Worm (Caenorhabditis elegans) whole organism, mixed stage, embryonic: ENCODE measurements around the gene sdhd-1.

Source experiments
- M03D4.4 ChIP-seq: sonication (generic microtip); optimal IDR thresholded peaks from 2 replicates; lab custom pipeline; 2017; ENCODE audit warnings: mild to moderate bottlenecking, missing genetic modification characterization, missing compliant biosample characterization
- ceh-43 ChIP-seq: fragments of 200-800 bp; sonication (Bioruptor generic); optimal IDR thresholded peaks from 2 replicates; lab custom pipeline; 2018; ENCODE audit warnings: mild to moderate bottlenecking, missing genetic modification characterization, moderate library complexity, missing compliant biosample characterization
- ceh-83 ChIP-seq: fragments of 200-800 bp; sonication (Bioruptor generic); optimal IDR thresholded peaks from 2 replicates; lab custom pipeline; 2018; ENCODE audit warnings: mild to moderate bottlenecking, missing genetic modification characterization, missing compliant biosample characterization
- ces-1 ChIP-seq: fragments of 150-350 bp; optimal IDR thresholded peaks from 2 replicates; lab custom pipeline; 2014; ENCODE audit warnings: missing biosample characterization, missing genetic modification reagents, missing genetic modification characterization
- cnd-1 ChIP-seq: fragments of 200-800 bp; sonication (Bioruptor generic); optimal IDR thresholded peaks from 2 replicates; lab custom pipeline; 2018; ENCODE audit warnings: mild to moderate bottlenecking, missing genetic modification characterization, missing compliant biosample characterization
- drap-1 ChIP-seq: fragments of 200-800 bp; sonication (Bioruptor generic); optimal IDR thresholded peaks from 3 replicates; lab custom pipeline; 2018; ENCODE audit warnings: mild to moderate bottlenecking, missing genetic modification characterization, missing compliant biosample characterization
- elt-1 ChIP-seq: sonication (generic microtip); optimal IDR thresholded peaks from 2 replicates; lab custom pipeline; 2017; ENCODE audit warnings: missing genetic modification characterization, mild to moderate bottlenecking, missing compliant biosample characterization, antibody characterized with exemption, moderate library complexity, borderline replicate concordance; ENCODE audit not compliant: insufficient read depth
- elt-3 ChIP-seq: fragments of 150-350 bp; optimal IDR thresholded peaks from 2 replicates; lab custom pipeline; 2014; ENCODE audit warnings: missing biosample characterization, missing genetic modification characterization
- flh-1 ChIP-seq: fragments of 200-800 bp; sonication (Bioruptor generic); optimal IDR thresholded peaks from 2 replicates; lab custom pipeline; 2018; ENCODE audit warnings: mild to moderate bottlenecking, missing genetic modification characterization, moderate library complexity, missing compliant biosample characterization
- ham-2 ChIP-seq: fragments of 200-800 bp; sonication (Bioruptor generic); optimal IDR thresholded peaks from 2 replicates; lab custom pipeline; 2018; ENCODE audit warnings: mild to moderate bottlenecking, missing genetic modification characterization, missing compliant biosample characterization
- hlh-1 ChIP-seq: fragments of 150-350 bp; optimal IDR thresholded peaks from 2 replicates; lab custom pipeline; 2014; ENCODE audit warnings: missing biosample characterization, missing genetic modification reagents, missing genetic modification characterization
- lin-32 ChIP-seq: fragments of 200-800 bp; sonication (Bioruptor generic); optimal IDR thresholded peaks from 2 replicates; lab custom pipeline; 2018; ENCODE audit warnings: mild to moderate bottlenecking, missing genetic modification characterization, missing compliant biosample characterization
- lsy-2 ChIP-seq: fragments of 150-350 bp; optimal IDR thresholded peaks from 2 replicates; lab custom pipeline; 2014; ENCODE audit warnings: missing biosample characterization, missing genetic modification characterization
- mab-5 ChIP-seq: fragments of 150-350 bp; optimal IDR thresholded peaks from 2 replicates; lab custom pipeline; 2014; ENCODE audit warnings: missing biosample characterization, missing genetic modification characterization
- mep-1 ChIP-seq: fragments of 150-350 bp; optimal IDR thresholded peaks from 2 replicates; lab custom pipeline; 2017; ENCODE audit warnings: missing biosample characterization, missing genetic modification reagents, missing genetic modification characterization, inconsistent platforms
- mls-2 ChIP-seq: sonication (generic microtip); optimal IDR thresholded peaks from 2 replicates; lab custom pipeline; 2016; ENCODE audit warnings: mild to moderate bottlenecking, missing genetic modification characterization, moderate library complexity, missing compliant biosample characterization
- nhr-12 ChIP-seq: fragments of 150-350 bp; optimal IDR thresholded peaks from 2 replicates; lab custom pipeline; 2014; ENCODE audit warnings: missing biosample characterization, missing genetic modification characterization
- nhr-2 ChIP-seq: fragments of 150-350 bp; optimal IDR thresholded peaks from 2 replicates; lab custom pipeline; 2014; ENCODE audit warnings: missing biosample characterization, missing genetic modification characterization
- nhr-237 ChIP-seq: fragments of 150-350 bp; optimal IDR thresholded peaks from 2 replicates; lab custom pipeline; 2014; ENCODE audit warnings: missing biosample characterization, missing genetic modification characterization
- pha-4 ChIP-seq: fragments of 150-350 bp; optimal IDR thresholded peaks from 2 replicates; lab custom pipeline; 2018; ENCODE audit warnings: missing biosample characterization, missing genetic modification reagents, missing genetic modification characterization
- sem-2 ChIP-seq: fragments of 200-800 bp; sonication (Bioruptor generic); optimal IDR thresholded peaks from 2 replicates; lab custom pipeline; 2018; ENCODE audit warnings: mild to moderate bottlenecking, missing genetic modification characterization, missing compliant biosample characterization
- snpc-4 ChIP-seq: fragments of 150-350 bp; optimal IDR thresholded peaks from 2 replicates; lab custom pipeline; 2014; ENCODE audit warnings: missing biosample characterization, missing genetic modification characterization
- sptf-1 ChIP-seq: sonication (generic microtip); optimal IDR thresholded peaks from 2 replicates; lab custom pipeline; 2017; ENCODE audit warnings: mild to moderate bottlenecking, missing genetic modification characterization, moderate library complexity, missing compliant biosample characterization
- unc-120 ChIP-seq: sonication (generic microtip); optimal IDR thresholded peaks from 2 replicates; lab custom pipeline; 2017; ENCODE audit warnings: missing genetic modification characterization, missing compliant biosample characterization; ENCODE audit not compliant: poor library complexity, severe bottlenecking
- zip-8 ChIP-seq: fragments of 150-350 bp; optimal IDR thresholded peaks from 2 replicates; lab custom pipeline; 2014; ENCODE audit warnings: missing biosample characterization, missing genetic modification characterization

Gene sdhd-1

DNA sequence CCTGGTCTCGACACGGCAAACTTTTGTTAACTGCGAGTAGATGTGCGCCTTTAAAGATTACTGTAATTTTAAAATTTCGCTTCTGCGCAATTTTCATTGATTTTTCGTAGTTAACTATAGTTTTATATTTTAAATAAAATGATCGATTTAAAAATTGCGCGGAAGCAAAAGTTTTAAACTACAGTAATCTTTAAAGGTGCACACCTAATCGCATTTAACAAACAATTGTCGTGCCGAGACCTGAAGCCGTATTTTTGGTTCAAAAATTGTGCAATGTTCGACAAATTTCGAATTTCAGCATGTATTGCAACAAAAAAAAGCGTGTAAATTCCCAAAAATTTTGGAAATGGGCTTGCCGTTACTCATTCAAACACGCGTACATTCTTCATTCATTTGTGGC is 44.7 kb upstream of the sdhd-1 start:
- TF ChIP-seq sptf-1 (tag; lab: Kevin White, UChicago) (no peak), elt-3 (tag; lab: Kevin White, UChicago) (no peak), ces-1 (GFP tag; lab: Kevin White, UChicago) (no peak)

DNA sequence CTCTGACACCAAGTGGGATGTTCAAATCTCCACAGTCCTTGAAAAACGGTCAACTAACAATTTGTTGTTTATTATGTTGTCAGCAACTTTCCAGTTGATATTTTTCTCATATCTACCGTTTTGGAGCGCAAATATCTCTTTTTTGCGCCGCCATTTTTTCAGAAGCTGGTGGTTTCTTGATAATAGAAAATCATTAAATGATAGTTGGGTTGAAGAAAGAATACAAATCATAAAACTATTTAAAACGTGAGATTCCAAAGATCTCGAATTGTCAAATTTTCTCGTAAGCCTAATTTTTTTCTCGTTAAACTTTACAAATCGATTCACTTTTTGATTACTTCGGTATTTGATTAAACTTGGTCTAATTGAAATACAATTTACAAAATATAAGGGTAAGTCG is 42.7 kb upstream of the sdhd-1 start, which contains the start of gene rpl-42:
TSS of gene rpl-42 (plus strand) at position 301 of the 400 bp plus-strand sequence.
- TF ChIP-seq nhr-237 (tag; lab: Kevin White, UChicago) (no peak), sptf-1 (tag; lab: Kevin White, UChicago) (no peak), cnd-1 (tag; lab: Kevin White, UChicago) (no peak), nhr-2 (tag; lab: Kevin White, UChicago) (no peak), sem-2 (GFP tag; lab: Kevin White, UChicago) (no peak), mls-2 (tag; lab: Kevin White, UChicago) (no peak), ces-1 (GFP tag; lab: Kevin White, UChicago) (no peak), ham-2 (GFP tag; lab: Kevin White, UChicago) (no peak), drap-1 (GFP tag; lab: Kevin White, UChicago) (no peak), mab-5 (no peak), mep-1 (tag; lab: Kevin White, UChicago) (no peak), flh-1 (GFP tag; lab: Kevin White, UChicago) (no peak), snpc-4 (tag; lab: Kevin White, UChicago) (no peak), pha-4 (tag; lab: Kevin White, UChicago) (no peak), hlh-1 (tag; lab: Kevin White, UChicago) (no peak), lin-32 (GFP tag; lab: Kevin White, UChicago) (no peak)

DNA sequence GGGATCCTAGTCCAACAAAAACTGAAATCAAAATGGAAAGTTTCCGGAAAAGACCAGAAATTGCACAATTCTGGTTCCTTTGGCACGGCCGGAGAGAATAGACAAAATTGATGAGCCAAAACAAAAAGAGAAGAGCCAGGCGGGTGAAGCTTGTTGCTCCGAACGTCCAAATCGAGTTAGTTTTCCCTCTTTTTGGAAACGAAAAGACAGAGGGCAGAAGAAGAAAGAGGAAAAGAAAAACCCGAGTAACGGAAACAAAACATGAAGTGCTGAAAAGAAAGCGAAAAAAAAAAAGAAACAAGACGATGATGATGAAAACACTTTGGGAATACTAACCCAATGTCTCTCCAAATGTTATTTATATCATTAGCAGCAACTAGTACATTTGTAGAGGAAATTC is 41.9 kb upstream of the sdhd-1 start:
- no peak for TF ChIP-seq hlh-1 (tag; lab: Kevin White, UChicago)
- no peak for TF ChIP-seq M03D4.4 (tag; lab: Kevin White, UChicago)
- no peak for TF ChIP-seq nhr-12 (tag; lab: Kevin White, UChicago)
- peak; percentile 87 for TF ChIP-seq ces-1 (GFP tag; lab: Kevin White, UChicago)
- TF ChIP-seq zip-8, result no peak

ce11 chrII:11089356-11089755 is 39.6 kb upstream of the sdhd-1 start, which contains the start of gene unc-53:
Gene unc-53 (minus strand): TSS chrII:11089456.
- TF ChIP-seq lsy-2 (tag; lab: Kevin White, UChicago), result no peak
- no peak for TF ChIP-seq sptf-1 (tag; lab: Kevin White, UChicago)
- TF ChIP-seq drap-1 (GFP tag; lab: Kevin White, UChicago), result no peak
- TF ChIP-seq ham-2 (GFP tag; lab: Kevin White, UChicago), result no peak

DNA sequence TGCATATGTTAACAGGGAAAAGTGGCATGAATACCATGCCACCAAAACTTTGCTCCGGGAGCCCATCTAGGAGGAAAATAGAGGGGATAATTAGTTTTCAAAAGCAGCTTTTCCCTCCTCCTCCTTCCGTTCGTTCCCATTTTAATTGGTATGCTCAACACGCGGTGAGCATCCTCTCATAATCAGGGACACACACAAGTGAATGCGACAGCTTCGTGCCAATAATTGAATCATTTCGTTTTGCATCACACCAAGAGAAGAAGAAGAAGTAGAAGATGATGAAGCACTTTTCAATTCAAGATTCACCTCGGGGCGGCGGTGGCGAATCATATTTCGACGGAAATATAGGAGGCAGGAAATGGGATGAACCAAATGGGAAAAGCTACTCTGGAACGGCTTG is 38.4 kb upstream of the sdhd-1 start:
- TF ChIP-seq ceh-83 (GFP tag; lab: Kevin White, UChicago) (no peak), ceh-43 (GFP tag; lab: Kevin White, UChicago) (no peak), ces-1 (GFP tag; lab: Kevin White, UChicago) (peak; percentile 97), mls-2 (tag; lab: Kevin White, UChicago) (peak; percentile 30)

DNA sequence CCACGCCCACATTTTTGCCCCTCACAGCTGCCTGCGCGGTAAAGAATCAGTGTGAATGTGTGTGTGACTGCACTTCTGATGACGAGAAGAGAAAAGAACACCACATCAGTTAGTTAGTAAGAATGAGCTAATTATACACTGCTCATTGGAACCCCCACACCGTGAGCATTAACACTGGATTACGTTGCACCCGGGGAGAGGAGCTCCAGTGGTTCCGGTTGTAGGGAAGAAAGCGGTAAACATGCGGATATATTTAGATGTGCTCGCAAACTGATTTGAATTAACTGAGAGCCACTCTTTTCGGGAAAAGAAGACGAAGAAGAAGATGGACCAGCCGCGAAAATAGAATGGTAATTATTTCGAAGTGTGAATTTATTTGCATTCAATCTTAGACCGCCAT is 37.1 kb upstream of the sdhd-1 start:
- TF ChIP-seq sem-2 (GFP tag; lab: Kevin White, UChicago), result no peak
- TF ChIP-seq mep-1 (tag; lab: Kevin White, UChicago), result no peak
- no peak for TF ChIP-seq pha-4 (tag; lab: Kevin White, UChicago)
- TF ChIP-seq ces-1 (GFP tag; lab: Kevin White, UChicago), result peak; percentile 63
- TF ChIP-seq hlh-1 (tag; lab: Kevin White, UChicago), result no peak
- TF ChIP-seq ceh-83 (GFP tag; lab: Kevin White, UChicago), result no peak

- TF ChIP-seq ham-2 (GFP tag; lab: Kevin White, UChicago) (no peak), elt-1 (peak; percentile 82)
- TF ChIP-seq, all 35 proteins: peak for 1
Measured at ce11 chrII:11076550-11076949, 26.8 kb upstream of the sdhd-1 start.

DNA sequence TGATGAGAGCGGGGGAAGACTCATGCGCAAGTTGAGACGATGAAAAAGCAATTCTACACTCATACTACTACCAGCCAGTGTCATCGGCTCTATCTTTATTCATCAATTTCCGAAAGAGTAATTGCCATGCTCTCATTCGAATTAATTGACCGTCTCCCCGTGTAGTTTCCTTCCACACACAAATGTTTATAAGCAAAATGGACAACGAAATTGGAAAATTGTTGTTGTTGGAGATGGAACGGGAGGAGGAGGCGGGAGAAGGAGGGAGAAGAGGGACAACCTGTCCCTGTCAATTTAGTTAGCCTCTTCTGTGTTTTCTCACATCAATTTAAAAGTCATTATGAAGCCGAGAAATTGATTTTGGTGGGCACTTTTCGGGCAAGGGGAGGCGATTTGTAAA is 22.9 kb upstream of the sdhd-1 start:
- TF ChIP-seq sptf-1 (tag; lab: Kevin White, UChicago), result peak; percentile 19
- TF ChIP-seq ces-1 (GFP tag; lab: Kevin White, UChicago), result peak; percentile 63
- TF ChIP-seq unc-120 (tag; lab: Kevin White, UChicago), result no peak
